Worm (Caenorhabditis elegans) whole organism, L2 larva: ENCODE results near the gene acr-24.
A peak's percentile ranks its signal among the peaks of the same experiment; 100 is the strongest.

Experiments used
- C34F6.9 ChIP-seq: fragments of 150-350 bp; optimal IDR thresholded peaks from 2 replicates; lab custom pipeline; 2014; ENCODE audit warnings: missing biosample characterization, missing genetic modification characterization
- F13H6.1 ChIP-seq: sonication (generic microtip); optimal IDR thresholded peaks from 2 replicates; lab custom pipeline; 2016; ENCODE audit warnings: missing genetic modification characterization, missing compliant biosample characterization
- R02D3.7 ChIP-seq: fragments of 150-350 bp; optimal IDR thresholded peaks from 2 replicates; lab custom pipeline; 2014; ENCODE audit warnings: missing biosample characterization, missing genetic modification characterization
- Y55F3AM.14 ChIP-seq: fragments of 200-800 bp; sonication (Bioruptor generic); optimal IDR thresholded peaks from 2 replicates; lab custom pipeline; 2018; ENCODE audit warnings: mild to moderate bottlenecking, missing genetic modification characterization, missing compliant biosample characterization
- ZK546.5 ChIP-seq: sonication (generic microtip); optimal IDR thresholded peaks from 2 replicates; lab custom pipeline; 2017; ENCODE audit warnings: missing biosample characterization, missing genetic modification characterization
- alr-1 ChIP-seq: fragments of 150-350 bp; optimal IDR thresholded peaks from 2 replicates; lab custom pipeline; 2014; ENCODE audit warnings: missing biosample characterization, missing genetic modification characterization
- aly-2 ChIP-seq: fragments of 150-350 bp; optimal IDR thresholded peaks from 2 replicates; lab custom pipeline; 2014; ENCODE audit warnings: missing biosample characterization, missing genetic modification characterization
- ama-1 ChIP-seq: fragments of 150-350 bp; optimal IDR thresholded peaks from 2 replicates; lab custom pipeline; 2018; ENCODE audit warnings: inconsistent platforms
- ceh-16 ChIP-seq: fragments of 150-350 bp; optimal IDR thresholded peaks from 2 replicates; lab custom pipeline; 2014; ENCODE audit warnings: missing biosample characterization, missing genetic modification characterization
- dmd-4 ChIP-seq: sonication (generic microtip); optimal IDR thresholded peaks from 2 replicates; lab custom pipeline; 2017; ENCODE audit warnings: missing biosample characterization, missing genetic modification characterization
- egl-27 ChIP-seq: sonication (generic microtip); optimal IDR thresholded peaks from 3 replicates; lab custom pipeline; 2017; ENCODE audit warnings: missing biosample characterization, missing genetic modification reagents, missing genetic modification characterization
- elt-1 ChIP-seq: fragments of 150-350 bp; optimal IDR thresholded peaks from 2 replicates; lab custom pipeline; 2014; ENCODE audit warnings: missing biosample characterization, missing genetic modification characterization
- elt-3 ChIP-seq: sonication (generic microtip); optimal IDR thresholded peaks from 2 replicates; lab custom pipeline; 2017; ENCODE audit warnings: missing biosample characterization, missing genetic modification characterization
- fos-1 ChIP-seq: fragments of 150-350 bp; optimal IDR thresholded peaks from 2 replicates; lab custom pipeline; 2014; ENCODE audit warnings: missing biosample characterization, missing genetic modification characterization
- gmeb-1 ChIP-seq: fragments of 150-350 bp; optimal IDR thresholded peaks from 2 replicates; lab custom pipeline; 2014; ENCODE audit warnings: missing biosample characterization, missing genetic modification characterization
- lin-11 ChIP-seq: fragments of 150-350 bp; sonication (generic microtip); optimal IDR thresholded peaks from 2 replicates; lab custom pipeline; 2014; ENCODE audit warnings: missing biosample characterization, missing genetic modification characterization, inconsistent platforms, mixed read lengths
- lin-39 ChIP-seq: fragments of 150-350 bp; optimal IDR thresholded peaks from 2 replicates; lab custom pipeline; 2014; ENCODE audit warnings: missing biosample characterization, missing genetic modification reagents, missing genetic modification characterization
- lsy-2 ChIP-seq, 2 experiments: fragments of 150-350 bp in 1 of 2; sonication (generic microtip) in 1 of 2; optimal IDR thresholded peaks; 2 replicates each; lab custom pipeline; 2014 to 2017; ENCODE audit warnings: missing biosample characterization in 2 of 2, missing genetic modification characterization in 2 of 2
- mab-5 ChIP-seq: fragments of 150-350 bp; optimal IDR thresholded peaks from 2 replicates; lab custom pipeline; 2014; ENCODE audit warnings: missing biosample characterization, missing genetic modification characterization
- mbf-1 ChIP-seq: sonication (generic microtip); optimal IDR thresholded peaks from 2 replicates; lab custom pipeline; 2017; ENCODE audit warnings: missing biosample characterization, missing genetic modification characterization
- mdl-1 ChIP-seq, 2 experiments: fragments of 150-350 bp in 1 of 2; sonication (generic microtip) in 1 of 2; optimal IDR thresholded peaks; 2 replicates each; lab custom pipeline; 2017; ENCODE audit warnings: missing biosample characterization in 2 of 2, missing genetic modification characterization in 2 of 2
- nhr-10 ChIP-seq: sonication (generic microtip); optimal IDR thresholded peaks from 2 replicates; lab custom pipeline; 2017; ENCODE audit warnings: missing biosample characterization, missing genetic modification characterization
- nhr-11 ChIP-seq: fragments of 150-350 bp; optimal IDR thresholded peaks from 2 replicates; lab custom pipeline; 2014; ENCODE audit warnings: missing biosample characterization, missing genetic modification characterization
- nhr-12 ChIP-seq: fragments of 150-350 bp; optimal IDR thresholded peaks from 2 replicates; lab custom pipeline; 2014; ENCODE audit warnings: missing biosample characterization, missing genetic modification characterization
- nhr-129 ChIP-seq: fragments of 150-350 bp; optimal IDR thresholded peaks from 2 replicates; lab custom pipeline; 2014; ENCODE audit warnings: missing biosample characterization, missing genetic modification characterization
- nhr-21 ChIP-seq: fragments of 150-350 bp; optimal IDR thresholded peaks from 2 replicates; lab custom pipeline; 2014; ENCODE audit warnings: missing biosample characterization, missing genetic modification characterization
- nhr-23 ChIP-seq: fragments of 150-350 bp; optimal IDR thresholded peaks from 2 replicates; lab custom pipeline; 2014; ENCODE audit warnings: missing biosample characterization, missing genetic modification reagents, missing genetic modification characterization
- nhr-237 ChIP-seq: fragments of 150-350 bp; optimal IDR thresholded peaks from 2 replicates; lab custom pipeline; 2014; ENCODE audit warnings: missing biosample characterization, missing genetic modification characterization
- nhr-25 ChIP-seq: fragments of 150-350 bp; sonication (generic microtip); optimal IDR thresholded peaks from 3 replicates; lab custom pipeline; 2014; ENCODE audit warnings: missing biosample characterization, missing genetic modification characterization
- nhr-6 ChIP-seq: fragments of 150-350 bp; optimal IDR thresholded peaks from 2 replicates; lab custom pipeline; 2014; ENCODE audit warnings: missing biosample characterization, missing genetic modification characterization
- nhr-77 ChIP-seq: fragments of 150-350 bp; optimal IDR thresholded peaks from 2 replicates; lab custom pipeline; 2014; ENCODE audit warnings: missing biosample characterization, missing genetic modification characterization
- peb-1 ChIP-seq: fragments of 150-350 bp; optimal IDR thresholded peaks from 2 replicates; lab custom pipeline; 2014; ENCODE audit warnings: missing biosample characterization, missing genetic modification characterization
- sem-4 ChIP-seq: fragments of 150-350 bp; optimal IDR thresholded peaks from 2 replicates; lab custom pipeline; 2014; ENCODE audit warnings: missing biosample characterization, missing genetic modification reagents, missing genetic modification characterization
- skn-1 ChIP-seq: sonication (generic microtip); optimal IDR thresholded peaks from 2 replicates; lab custom pipeline; 2017; ENCODE audit warnings: missing biosample characterization, missing genetic modification characterization
- sma-3 ChIP-seq: sonication (generic microtip); optimal IDR thresholded peaks from 2 replicates; lab custom pipeline; 2016; ENCODE audit warnings: missing genetic modification reagents, missing genetic modification characterization, missing compliant biosample characterization
- sma-9 ChIP-seq, 2 experiments: fragments of 150-350 bp in 1 of 2; sonication (generic microtip) in 1 of 2; optimal IDR thresholded peaks; 2 replicates each; lab custom pipeline; 2014 to 2016; ENCODE audit warnings: missing genetic modification characterization in 2 of 2, mild to moderate bottlenecking in 1 of 2, missing biosample characterization in 1 of 2, missing compliant biosample characterization in 1 of 2, missing genetic modification reagents in 1 of 2, moderate library complexity in 1 of 2
- snpc-4 ChIP-seq: fragments of 150-350 bp; optimal IDR thresholded peaks from 2 replicates; lab custom pipeline; 2014; ENCODE audit warnings: missing biosample characterization, missing genetic modification characterization
- unc-39 ChIP-seq: fragments of 150-350 bp; optimal IDR thresholded peaks from 2 replicates; lab custom pipeline; 2014; ENCODE audit warnings: missing biosample characterization, missing genetic modification characterization
- unc-55 ChIP-seq: fragments of 150-350 bp; sonication (generic microtip); optimal IDR thresholded peaks from 3 replicates; lab custom pipeline; 2014; ENCODE audit warnings: missing biosample characterization, missing genetic modification reagents, missing genetic modification characterization
- unc-62 ChIP-seq: fragments of 150-350 bp; optimal IDR thresholded peaks from 2 replicates; lab custom pipeline; 2014; ENCODE audit warnings: missing biosample characterization, missing genetic modification reagents, missing genetic modification characterization
- zag-1 ChIP-seq: fragments of 150-350 bp; optimal IDR thresholded peaks from 2 replicates; lab custom pipeline; 2014; ENCODE audit warnings: missing biosample characterization, missing genetic modification characterization
- ztf-1 ChIP-seq: fragments of 200-800 bp; sonication (Bioruptor generic); conservative IDR thresholded peaks from 2 replicates; pipeline ENCODE4 v1.3.6; 2022; ENCODE audit warnings: missing genetic modification characterization, missing compliant biosample characterization
- ztf-11 ChIP-seq: sonication (generic microtip); optimal IDR thresholded peaks from 2 replicates; lab custom pipeline; 2017; ENCODE audit warnings: missing biosample characterization, missing genetic modification characterization
- ztf-4 ChIP-seq: fragments of 150-350 bp; optimal IDR thresholded peaks from 2 replicates; lab custom pipeline; 2014; ENCODE audit warnings: missing biosample characterization, missing genetic modification characterization

Gene acr-24

ce11 chrIV:15497263-15497662, at the start of gene acr-24:
Gene acr-24, plus strand, starts transcription at chrIV:15497563.
- no peak for TF ChIP-seq nhr-21 (tag; lab: Kevin White, UChicago)
- TF ChIP-seq nhr-237 = no peak
- TF ChIP-seq nhr-11 (tag; lab: Kevin White, UChicago) = no peak
- no peak for TF ChIP-seq lsy-2 (tag; optimal IDR thresholded peaks at IDR 0.05; lab: Kevin White, UChicago)
- TF ChIP-seq nhr-129 (tag; lab: Kevin White, UChicago) = no peak
- no peak for TF ChIP-seq fos-1
- no peak for TF ChIP-seq peb-1 (tag; lab: Kevin White, UChicago)
- TF ChIP-seq nhr-77 (tag; lab: Kevin White, UChicago) = no peak
- no peak for TF ChIP-seq mdl-1 (tag; optimal IDR thresholded peaks at IDR 0.05; lab: Kevin White, UChicago)
- no peak for TF ChIP-seq mbf-1 (tag; lab: Kevin White, UChicago)
- TF ChIP-seq ztf-1 = no peak
- no peak for TF ChIP-seq sem-4 (tag; lab: Kevin White, UChicago)
- no peak for TF ChIP-seq ztf-4 (tag; lab: Kevin White, UChicago)
- no peak for TF ChIP-seq dmd-4 (tag; lab: Kevin White, UChicago)
- TF ChIP-seq sma-9 (GFP tag; optimal IDR thresholded peaks at IDR 0.05; lab: Kevin White, UChicago) = no peak
- TF ChIP-seq sma-9 (tag; optimal IDR thresholded peaks at IDR 0.05; lab: Kevin White, UChicago) = no peak
- TF ChIP-seq F13H6.1 (tag; lab: Kevin White, UChicago) = no peak

ce11 chrIV:15453137-15453788, 44.1 kb upstream of the acr-24 start, which contains the start of gene gtf-2H4:
Gene gtf-2H4, minus strand, starts transcription at chrIV:15453187.
- TF ChIP-seq nhr-25 (tag; lab: Kevin White, UChicago) = no peak
- TF ChIP-seq mbf-1 (tag; lab: Kevin White, UChicago) = no peak
- no peak for TF ChIP-seq sem-4 (tag; lab: Kevin White, UChicago)
- no peak for TF ChIP-seq lsy-2 (tag; optimal IDR thresholded peaks at IDR 0.05; lab: Kevin White, UChicago)
- TF ChIP-seq gmeb-1 (tag; lab: Kevin White, UChicago) = no peak
- TF ChIP-seq fos-1 = no peak
- no peak for TF ChIP-seq nhr-10 (tag; lab: Kevin White, UChicago)
- TF ChIP-seq Y55F3AM.14 (GFP tag; lab: Kevin White, UChicago) = no peak
- TF ChIP-seq unc-55 = no peak
- no peak for TF ChIP-seq nhr-129 (tag; lab: Kevin White, UChicago)
- no peak for TF ChIP-seq lin-39 (tag; lab: Kevin White, UChicago)
- TF ChIP-seq sma-9 (GFP tag; optimal IDR thresholded peaks at IDR 0.05; lab: Kevin White, UChicago) = no peak
- no peak for TF ChIP-seq sma-9 (tag; optimal IDR thresholded peaks at IDR 0.05; lab: Kevin White, UChicago)
- TF ChIP-seq, all 48 proteins: peak for 0

DNA sequence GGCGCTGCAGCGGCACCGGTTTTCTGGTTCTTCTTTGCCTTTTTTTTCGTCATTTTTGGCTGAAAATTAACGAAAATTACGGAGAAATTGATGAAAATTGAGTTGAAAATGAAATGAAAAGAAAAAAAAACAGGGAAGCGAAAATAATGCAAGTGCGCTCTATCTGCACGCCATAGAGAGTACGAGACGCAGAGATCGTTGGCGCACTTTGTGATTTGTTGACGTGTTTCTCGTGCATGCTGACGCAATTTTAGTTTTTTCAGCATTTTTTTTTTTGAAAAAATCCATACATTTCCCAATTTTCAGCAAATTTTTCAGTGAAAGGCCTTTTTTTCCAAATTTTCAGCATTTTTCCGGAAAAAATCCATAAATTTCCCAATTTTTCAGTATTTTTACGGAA, 25.9 kb upstream of the acr-24 start, which contains the start of gene ntl-11:
Gene ntl-11, minus strand, starts transcription at position 66 of the 400 bp plus-strand sequence.
- TF ChIP-seq sma-9 (GFP tag; optimal IDR thresholded peaks at IDR 0.05; lab: Kevin White, UChicago) = peak; percentile 97
- no peak for TF ChIP-seq sma-9 (tag; optimal IDR thresholded peaks at IDR 0.05; lab: Kevin White, UChicago)
- no peak for TF ChIP-seq nhr-11 (tag; lab: Kevin White, UChicago)
- TF ChIP-seq nhr-6 = peak; percentile 96
- TF ChIP-seq R02D3.7 (tag; lab: Kevin White, UChicago) = peak; percentile 72
- TF ChIP-seq nhr-25 (tag; lab: Kevin White, UChicago) = peak; percentile 97
- TF ChIP-seq nhr-10 (tag; lab: Kevin White, UChicago) = peak; percentile 88
- TF ChIP-seq alr-1 (tag; lab: Kevin White, UChicago) = no peak
- peak; percentile 96 for TF ChIP-seq mab-5 (tag; lab: Kevin White, UChicago)
- TF ChIP-seq ztf-1 = no peak
- no peak for TF ChIP-seq mbf-1 (tag; lab: Kevin White, UChicago)
- TF ChIP-seq ztf-4 (tag; lab: Kevin White, UChicago) = peak; percentile 94
- TF ChIP-seq nhr-21 (tag; lab: Kevin White, UChicago) = peak; percentile 97
- peak; percentile 85 for TF ChIP-seq lin-11
- peak; percentile 86 for TF ChIP-seq zag-1 (tag; lab: Kevin White, UChicago)
- TF ChIP-seq gmeb-1 (tag; lab: Kevin White, UChicago) = peak; percentile 94
- TF ChIP-seq dmd-4 (tag; lab: Kevin White, UChicago) = peak; percentile 69
- TF ChIP-seq nhr-77 (tag; lab: Kevin White, UChicago) = peak; percentile 91
- TF ChIP-seq mdl-1 (tag; optimal IDR thresholded peaks at IDR 0.05; lab: Kevin White, UChicago) = peak in 1 of 2 experiments; percentile 74
- peak; percentile 91 for TF ChIP-seq fos-1
- TF ChIP-seq C34F6.9 = peak; percentile 99
- peak; percentile 6 for TF ChIP-seq elt-1 (tag; lab: Kevin White, UChicago)
- no peak for TF ChIP-seq nhr-23
- no peak for TF ChIP-seq lin-39 (tag; lab: Kevin White, UChicago)
- peak; percentile 96 to 97 for TF ChIP-seq lsy-2 (tag; optimal IDR thresholded peaks at IDR 0.05; lab: Kevin White, UChicago)
- TF ChIP-seq skn-1 (tag; lab: Kevin White, UChicago) = peak; percentile 30
- TF ChIP-seq peb-1 (tag; lab: Kevin White, UChicago) = no peak
- peak; percentile 71 for TF ChIP-seq unc-62 (GFP tag; lab: Kevin White, UChicago)
- peak; percentile 2 for TF ChIP-seq ztf-11 (tag; lab: Kevin White, UChicago)
- peak; percentile 55 for TF ChIP-seq ceh-16 (tag; lab: Kevin White, UChicago)
- peak; percentile 95 for TF ChIP-seq nhr-129 (tag; lab: Kevin White, UChicago)
- TF ChIP-seq aly-2 (tag; lab: Kevin White, UChicago) = peak; percentile 29
- no peak for TF ChIP-seq elt-3 (tag; lab: Kevin White, UChicago)
- peak; percentile 97 for TF ChIP-seq sma-3
- no peak for TF ChIP-seq unc-39 (tag; lab: Kevin White, UChicago)
- TF ChIP-seq F13H6.1 (tag; lab: Kevin White, UChicago) = peak; percentile 96
- TF ChIP-seq ZK546.5 = peak; percentile 70
- TF ChIP-seq nhr-12 = no peak
- TF ChIP-seq snpc-4 (tag; lab: Kevin White, UChicago) = peak; percentile 87
- peak; percentile 95 for TF ChIP-seq sem-4 (tag; lab: Kevin White, UChicago)
- TF ChIP-seq Y55F3AM.14 (GFP tag; lab: Kevin White, UChicago) = peak; percentile 72
- TF ChIP-seq egl-27 (tag; lab: Kevin White, UChicago) = peak; percentile 96
- peak; percentile 28 for TF ChIP-seq ama-1 (lab: Kevin White, UChicago)
